Fruit fly (Drosophila melanogaster): ENCODE results near the gene ftz-f1.
A peak's percentile ranks its signal among the peaks of the same experiment; 100 is the strongest.

ftz-f1 gene

DNA sequence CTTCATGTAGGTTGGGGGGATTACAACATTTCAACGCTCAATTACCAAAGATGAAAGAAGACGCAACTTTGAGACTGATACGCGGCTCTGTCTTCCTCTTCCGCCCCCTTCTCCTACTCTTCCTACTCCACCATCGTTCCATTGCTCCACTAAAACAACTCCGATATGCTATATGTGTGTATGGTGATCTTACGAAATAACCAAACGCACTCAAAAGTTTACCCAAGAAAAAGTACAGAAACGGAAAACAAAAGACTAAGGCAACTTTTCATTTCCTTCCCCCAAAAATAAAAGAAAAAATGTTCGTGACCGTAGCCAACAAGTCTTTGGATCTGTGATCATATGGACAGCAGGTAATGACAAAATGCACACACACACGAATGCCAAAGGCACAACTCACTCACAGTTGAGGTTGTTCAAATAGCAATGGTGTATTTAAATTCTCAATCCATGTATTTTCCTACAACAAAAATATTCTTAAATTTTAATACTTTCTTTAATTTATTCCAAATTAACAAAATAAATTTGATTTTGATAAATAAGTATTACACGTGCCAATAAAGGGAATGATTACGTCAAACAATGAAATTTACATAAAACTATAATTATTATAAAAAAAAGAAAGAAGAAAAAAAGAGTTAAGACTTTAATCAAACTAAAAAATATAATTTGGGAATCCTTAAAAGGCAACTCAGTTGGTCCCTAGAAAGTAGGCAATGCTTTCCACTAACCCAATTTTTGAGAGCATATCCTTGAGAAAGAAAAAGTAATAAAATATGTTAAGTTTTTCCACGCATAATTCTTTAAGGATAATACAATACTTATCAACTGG is 32.9 kb downstream of the ftz-f1 start (continued):
- TF ChIP-seq Hr39 (GFP tag; optimal IDR thresholded peaks at IDR 0.05): no peak
- TF ChIP-seq lz (GFP tag; optimal IDR thresholded peaks at IDR 0.05): peak; percentile 1
- peak; percentile 26 for TF ChIP-seq CG3032 (tag; optimal IDR thresholded peaks at IDR 0.05)
- peak; percentile 0 for TF ChIP-seq Met (GFP tag; optimal IDR thresholded peaks at IDR 0.05)
- no peak for TF ChIP-seq cyc (GFP tag; optimal IDR thresholded peaks at IDR 0.05)
- TF ChIP-seq fkh (GFP tag; optimal IDR thresholded peaks at IDR 0.05): no peak
- TF ChIP-seq CG4318 (GFP tag; optimal IDR thresholded peaks at IDR 0.05): peak; percentile 10

- TF ChIP-seq Blimp-1 (GFP tag; optimal IDR thresholded peaks at IDR 0.05) (peak; percentile 100), Gug (GFP tag; IDR thresholded peaks at IDR 0.05) (no peak), fd85E (GFP tag; optimal IDR thresholded peaks at IDR 0.05) (no peak), esn (GFP tag; optimal IDR thresholded peaks at IDR 0.05) (peak; percentile 12), Sox15 (GFP tag; optimal IDR thresholded peaks at IDR 0.05) (no peak), CG1621 (tag; optimal IDR thresholded peaks at IDR 0.05) (peak; percentile 3), CG15336 (GFP tag; IDR thresholded peaks at IDR 0.05) (peak; percentile 56), Hr38 (GFP tag; optimal IDR thresholded peaks at IDR 0.05) (no peak), salr (GFP tag; optimal IDR thresholded peaks at IDR 0.05) (no peak), CG8119 (GFP tag; IDR thresholded peaks at IDR 0.05) (peak; percentile 45; the same call in 2 of the 3 replicates), CG9139 (GFP tag; optimal IDR thresholded peaks at IDR 0.05) (peak; percentile 24), achi (GFP tag; optimal IDR thresholded peaks at IDR 0.05) (no peak), vri (GFP tag; optimal IDR thresholded peaks at IDR 0.05) (peak; percentile 94), CG10669 (GFP tag; optimal IDR thresholded peaks at IDR 0.05) (no peak), Ets96B (tag; optimal IDR thresholded peaks at IDR 0.05) (no peak), dsx (GFP tag; optimal IDR thresholded peaks at IDR 0.05; ENCODE audit: poor library complexity, severe bottlenecking) (no peak), Sox14 (GFP tag; optimal IDR thresholded peaks at IDR 0.05) (peak; percentile 44), Hr4 (GFP tag; optimal IDR thresholded peaks at IDR 0.05) (no peak), CG7368 (GFP tag; optimal IDR thresholded peaks at IDR 0.05) (peak; percentile 12), Sox102F (GFP tag; optimal IDR thresholded peaks at IDR 0.05) (peak; percentile 55), CG4318 (GFP tag; optimal IDR thresholded peaks at IDR 0.05) (no peak), Eip93F (GFP tag; optimal IDR thresholded peaks at IDR 0.05) (no peak), CG6276 (GFP tag; optimal IDR thresholded peaks at IDR 0.05) (peak; percentile 47), CG6854 (GFP tag; optimal IDR thresholded peaks at IDR 0.05) (peak; percentile 93), Lpt (GFP tag; optimal IDR thresholded peaks at IDR 0.05) (peak; percentile 51), CG16779 (tag; optimal IDR thresholded peaks at IDR 0.05) (peak; percentile 50), CG8632 (GFP tag; optimal IDR thresholded peaks at IDR 0.05) (peak; percentile 0), spab (GFP tag; optimal IDR thresholded peaks at IDR 0.05) (peak; percentile 6), CG31627 (GFP tag; optimal IDR thresholded peaks at IDR 0.05) (no peak), Met (GFP tag; optimal IDR thresholded peaks at IDR 0.05) (peak; percentile 17), acj6 (GFP tag; optimal IDR thresholded peaks at IDR 0.05) (no peak), CG8319 (GFP tag; optimal IDR thresholded peaks at IDR 0.05) (no peak), Eip78C (GFP tag) (peak; percentile 71), pdm3 (GFP tag; optimal IDR thresholded peaks at IDR 0.05) (no peak), CG6163 (GFP tag; IDR thresholded peaks at IDR 0.05) (peak; percentile 79; the same call in 2 of the 3 replicates), ss (GFP tag; optimal IDR thresholded peaks at IDR 0.05) (peak; percentile 36 to 52), fkh (GFP tag; optimal IDR thresholded peaks at IDR 0.05) (peak; percentile 54), CG6792 (GFP tag; optimal IDR thresholded peaks at IDR 0.05) (no peak), Smox (GFP tag; optimal IDR thresholded peaks at IDR 0.05) (no peak), fd59A (GFP tag; optimal IDR thresholded peaks at IDR 0.05) (no peak), net (GFP tag; optimal IDR thresholded peaks at IDR 0.05) (no peak), CG3032 (tag; optimal IDR thresholded peaks at IDR 0.05) (no peak), cyc (GFP tag; optimal IDR thresholded peaks at IDR 0.05) (no peak)
Observed at dm6 chr3L:18765657-18766592, 35.2 kb downstream of the ftz-f1 start.

Data from whole organism, prepupa.